Worm (Caenorhabditis elegans) whole organism, L3 larva: Measurements from ENCODE around the gene sax-7.
A peak's percentile ranks its signal among the peaks of the same experiment; 100 is the strongest.

Experiments
- ZK546.5 ChIP-seq: sonication (generic microtip); optimal IDR thresholded peaks from 2 replicates; lab custom pipeline; 2017; ENCODE audit warnings: missing biosample characterization, missing genetic modification characterization
- aly-2 ChIP-seq: fragments of 150-350 bp; optimal IDR thresholded peaks from 2 replicates; lab custom pipeline; 2014; ENCODE audit warnings: missing biosample characterization, missing genetic modification characterization
- ama-1 ChIP-seq: fragments of 150-350 bp; optimal IDR thresholded peaks from 2 replicates; lab custom pipeline; 2018
- ceh-16 ChIP-seq: sonication (generic microtip); optimal IDR thresholded peaks from 2 replicates; lab custom pipeline; 2017; ENCODE audit warnings: missing biosample characterization, missing genetic modification characterization
- ceh-28 ChIP-seq: fragments of 150-350 bp; optimal IDR thresholded peaks from 2 replicates; lab custom pipeline; 2014; ENCODE audit warnings: missing biosample characterization, missing genetic modification reagents, missing genetic modification characterization
- ceh-82 ChIP-seq: fragments of 150-350 bp; optimal IDR thresholded peaks from 2 replicates; lab custom pipeline; 2014; ENCODE audit warnings: missing biosample characterization, missing genetic modification characterization
- ceh-9 ChIP-seq: sonication (generic microtip); optimal IDR thresholded peaks from 2 replicates; lab custom pipeline; 2018; ENCODE audit warnings: missing biosample characterization, missing genetic modification characterization
- daf-12 ChIP-seq: fragments of 150-350 bp; optimal IDR thresholded peaks from 2 replicates; lab custom pipeline; 2014; ENCODE audit warnings: missing biosample characterization, missing genetic modification reagents, missing genetic modification characterization
- egl-5 ChIP-seq: fragments of 150-350 bp; optimal IDR thresholded peaks from 2 replicates; lab custom pipeline; 2017; ENCODE audit warnings: missing biosample characterization, missing genetic modification reagents, missing genetic modification characterization, inconsistent platforms
- elt-3 ChIP-seq, 3 experiments: fragments of 150-350 bp in 1 of 3; sonication (generic microtip) in 2 of 3; optimal IDR thresholded peaks; 2 replicates in 2 of 3; 4 replicates in 1 of 3; lab custom pipeline; 2014 to 2017; ENCODE audit warnings: missing biosample characterization in 3 of 3, missing genetic modification characterization in 3 of 3
- eor-1 ChIP-seq, 2 experiments: fragments of 150-350 bp; optimal IDR thresholded peaks; 2 replicates each; lab custom pipeline; 2014 to 2018; ENCODE audit warnings: missing biosample characterization in 2 of 2, missing genetic modification characterization in 2 of 2
- fkh-2 ChIP-seq: fragments of 150-350 bp; optimal IDR thresholded peaks from 2 replicates; lab custom pipeline; 2014; ENCODE audit warnings: missing biosample characterization, missing genetic modification reagents, missing genetic modification characterization
- fos-1 ChIP-seq: fragments of 150-350 bp; optimal IDR thresholded peaks from 2 replicates; lab custom pipeline; 2014; ENCODE audit warnings: missing biosample characterization, missing genetic modification characterization
- hmg-11 ChIP-seq: sonication (generic microtip); optimal IDR thresholded peaks from 2 replicates; lab custom pipeline; 2016; ENCODE audit warnings: missing genetic modification characterization, missing compliant biosample characterization
- jun-1 ChIP-seq: fragments of 150-350 bp; optimal IDR thresholded peaks from 2 replicates; lab custom pipeline; 2014; ENCODE audit warnings: missing biosample characterization, missing genetic modification reagents, missing genetic modification characterization
- lin-15B ChIP-seq: fragments of 150-350 bp; optimal IDR thresholded peaks from 2 replicates; lab custom pipeline; 2014; ENCODE audit warnings: missing biosample characterization, missing genetic modification characterization
- lin-39 ChIP-seq: fragments of 150-350 bp; optimal IDR thresholded peaks from 2 replicates; lab custom pipeline; 2018; ENCODE audit warnings: missing biosample characterization, missing genetic modification reagents, missing genetic modification characterization
- lsy-12 ChIP-seq: sonication (generic microtip); optimal IDR thresholded peaks from 2 replicates; lab custom pipeline; 2016; ENCODE audit warnings: mild to moderate bottlenecking, missing genetic modification characterization, missing compliant biosample characterization
- mml-1 ChIP-seq: fragments of 150-350 bp; sonication (generic microtip); optimal IDR thresholded peaks from 3 replicates; lab custom pipeline; 2014; ENCODE audit warnings: missing biosample characterization, missing genetic modification characterization
- nfya-1 ChIP-seq: sonication (generic microtip); optimal IDR thresholded peaks from 2 replicates; lab custom pipeline; 2017; ENCODE audit warnings: missing genetic modification characterization, mild to moderate bottlenecking, missing compliant biosample characterization, antibody characterized with exemption, moderate library complexity; ENCODE audit not compliant: insufficient read depth
- nhr-12 ChIP-seq: fragments of 150-350 bp; optimal IDR thresholded peaks from 2 replicates; lab custom pipeline; 2014; ENCODE audit warnings: missing biosample characterization, missing genetic modification characterization
- nhr-23 ChIP-seq: fragments of 150-350 bp; optimal IDR thresholded peaks from 2 replicates; lab custom pipeline; 2014; ENCODE audit warnings: missing biosample characterization, missing genetic modification reagents, missing genetic modification characterization
- nhr-25 ChIP-seq: sonication (generic microtip); optimal IDR thresholded peaks from 2 replicates; lab custom pipeline; 2017; ENCODE audit warnings: missing biosample characterization, missing genetic modification characterization
- nhr-28 ChIP-seq: fragments of 150-350 bp; optimal IDR thresholded peaks from 2 replicates; lab custom pipeline; 2014; ENCODE audit warnings: missing biosample characterization, missing genetic modification characterization
- nhr-43 ChIP-seq: sonication (generic microtip); optimal IDR thresholded peaks from 2 replicates; lab custom pipeline; 2016; ENCODE audit warnings: mild to moderate bottlenecking, missing genetic modification characterization, missing compliant biosample characterization; ENCODE audit not compliant: poor library complexity, severe bottlenecking
- nhr-67 ChIP-seq: fragments of 150-350 bp; optimal IDR thresholded peaks from 2 replicates; lab custom pipeline; 2014; ENCODE audit warnings: missing biosample characterization, missing genetic modification characterization
- nhr-76 ChIP-seq: fragments of 150-350 bp; sonication (generic microtip); optimal IDR thresholded peaks from 5 replicates; lab custom pipeline; 2014; ENCODE audit warnings: missing biosample characterization, missing genetic modification characterization
- pha-4 ChIP-seq: fragments of 150-350 bp; optimal IDR thresholded peaks from 2 replicates; lab custom pipeline; 2014; ENCODE audit warnings: missing biosample characterization, missing genetic modification reagents, missing genetic modification characterization
- pqm-1 ChIP-seq: fragments of 150-350 bp; optimal IDR thresholded peaks from 2 replicates; lab custom pipeline; 2017; ENCODE audit warnings: missing biosample characterization, missing genetic modification characterization, inconsistent platforms
- sea-2 ChIP-seq: fragments of 150-350 bp; sonication (generic microtip); optimal IDR thresholded peaks from 4 replicates; lab custom pipeline; 2014; ENCODE audit warnings: missing biosample characterization, missing genetic modification reagents, missing genetic modification characterization
- snpc-4 ChIP-seq: fragments of 150-350 bp; optimal IDR thresholded peaks from 2 replicates; lab custom pipeline; 2014; ENCODE audit warnings: missing biosample characterization, missing genetic modification characterization
- tbx-2 ChIP-seq: sonication (generic microtip); optimal IDR thresholded peaks from 2 replicates; lab custom pipeline; 2016; ENCODE audit warnings: mild to moderate bottlenecking, missing genetic modification characterization, missing compliant biosample characterization
- zag-1 ChIP-seq: fragments of 150-350 bp; optimal IDR thresholded peaks from 2 replicates; lab custom pipeline; 2014; ENCODE audit warnings: missing biosample characterization, missing genetic modification characterization

Gene sax-7

ce11 chrIV:8042897-8043296, 19.6 kb upstream of the sax-7 start:
- no peak for TF ChIP-seq nhr-76 (tag; lab: Kevin White, UChicago)
- TF ChIP-seq lin-39 (tag; lab: Kevin White, UChicago), result no peak
- no peak for TF ChIP-seq ZK546.5
- TF ChIP-seq ceh-9 (tag; lab: Kevin White, UChicago), result no peak
- TF ChIP-seq tbx-2, result no peak
- no peak for TF ChIP-seq nhr-43 (tag; lab: Kevin White, UChicago)
- TF ChIP-seq ama-1, result no peak
- no peak for TF ChIP-seq nhr-67

- TF ChIP-seq nhr-76 (tag; lab: Kevin White, UChicago) (no peak), nfya-1 (tag; lab: Kevin White, UChicago) (no peak), nhr-12 (tag; lab: Kevin White, UChicago) (no peak), ceh-28 (tag; lab: Kevin White, UChicago) (no peak), nhr-43 (tag; lab: Kevin White, UChicago) (peak; percentile 47), daf-12 (no peak), elt-3 (tag; optimal IDR thresholded peaks at IDR 0.05; lab: Kevin White, UChicago) (peak in 1 of 3 experiments; percentile 30), nhr-23 (tag; lab: Kevin White, UChicago) (no peak)
Observed at ce11 chrIV:8043722-8044121, 18.7 kb upstream of the sax-7 start.

- peak; percentile 31 for TF ChIP-seq nhr-25
- TF ChIP-seq egl-5, result no peak
- TF ChIP-seq eor-1 (tag; optimal IDR thresholded peaks at IDR 0.05; lab: Kevin White, UChicago), result no peak
- no peak for TF ChIP-seq mml-1 (tag; lab: Kevin White, UChicago)
- TF ChIP-seq elt-3 (tag; optimal IDR thresholded peaks at IDR 0.05; lab: Kevin White, UChicago), result peak in 1 of 3 experiments; percentile 73
- TF ChIP-seq lin-15B, result no peak
- no peak for TF ChIP-seq nhr-76 (tag; lab: Kevin White, UChicago)
- TF ChIP-seq ama-1, result no peak
- TF ChIP-seq nhr-12 (tag; lab: Kevin White, UChicago), result no peak
- TF ChIP-seq nhr-43 (tag; lab: Kevin White, UChicago), result peak; percentile 70
- no peak for TF ChIP-seq zag-1 (tag; lab: Kevin White, UChicago)
- TF ChIP-seq ZK546.5, result no peak
- TF ChIP-seq hmg-11 (tag; lab: Kevin White, UChicago), result no peak
Observed at ce11 chrIV:8044574-8044973, 17.9 kb upstream of the sax-7 start, which contains the start of gene nhr-258. TSS of gene nhr-258 (plus strand) at chrIV:8044938.

- TF ChIP-seq lsy-12 (tag; lab: Kevin White, UChicago), result no peak
- TF ChIP-seq nfya-1 (tag; lab: Kevin White, UChicago), result no peak
- TF ChIP-seq ceh-28 (tag; lab: Kevin White, UChicago), result no peak
- TF ChIP-seq egl-5, result no peak
- no peak for TF ChIP-seq zag-1 (tag; lab: Kevin White, UChicago)
- no peak for TF ChIP-seq nhr-67
- no peak for TF ChIP-seq elt-3 (tag; optimal IDR thresholded peaks at IDR 0.05; lab: Kevin White, UChicago)
- TF ChIP-seq aly-2 (tag; lab: Kevin White, UChicago), result no peak
- TF ChIP-seq nhr-23 (tag; lab: Kevin White, UChicago), result no peak
- TF ChIP-seq jun-1, result no peak
- no peak for TF ChIP-seq sea-2 (GFP tag; lab: Kevin White, UChicago)
- TF ChIP-seq fos-1 (tag; lab: Kevin White, UChicago), result no peak
- TF ChIP-seq ZK546.5, result no peak
- TF ChIP-seq ceh-16 (tag; lab: Kevin White, UChicago), result no peak
Observed at ce11 chrIV:8048083-8048482, 14.4 kb upstream of the sax-7 start.

ce11 chrIV:8052694-8053093, 9.8 kb upstream of the sax-7 start:
- TF ChIP-seq hmg-11 (tag; lab: Kevin White, UChicago) (no peak), lin-39 (tag; lab: Kevin White, UChicago) (no peak), nhr-25 (no peak), jun-1 (no peak), aly-2 (tag; lab: Kevin White, UChicago) (no peak), nhr-23 (tag; lab: Kevin White, UChicago) (no peak), ZK546.5 (no peak), pqm-1 (tag; lab: Kevin White, UChicago) (no peak), snpc-4 (tag; lab: Kevin White, UChicago) (no peak), ceh-82 (no peak), nhr-28 (no peak), ama-1 (no peak), daf-12 (no peak)

ce11 chrIV:8053955-8054354, 8.5 kb upstream of the sax-7 start:
- TF ChIP-seq tbx-2 (no peak), aly-2 (tag; lab: Kevin White, UChicago) (no peak), pha-4 (tag; lab: Kevin White, UChicago) (peak; percentile 68), fkh-2 (tag; lab: Kevin White, UChicago) (no peak)
